Fruit fly (Drosophila melanogaster) whole organism, pupa: ENCODE measurements around the gene Gem2.
A peak's percentile ranks its signal among the peaks of the same experiment; 100 is the strongest.

Experiments used
- CG10348 ChIP-seq: fragments of 200-800 bp; sonication (Bioruptor generic); IDR thresholded peaks from 2 replicates; pipeline ENCODE4 v1.3.6; 2022; ENCODE audit warnings: missing biosample characterization, missing genetic modification characterization
- CG12605 ChIP-seq: fragments of 200-800 bp; sonication (Bioruptor generic); IDR thresholded peaks from 2 replicates; pipeline ENCODE4 v1.3.6; 2022; ENCODE audit warnings: missing biosample characterization, missing genetic modification characterization
- CG13204 ChIP-seq: fragments of 200-800 bp; sonication (Bioruptor generic); optimal IDR thresholded peaks from 2 replicates; lab custom pipeline; 2018; ENCODE audit warnings: missing biosample characterization, mild to moderate bottlenecking, missing genetic modification characterization, moderate library complexity
- CG14655 ChIP-seq: fragments of 200-800 bp; sonication (Bioruptor generic); optimal IDR thresholded peaks from 3 replicates; lab custom pipeline; 2017; ENCODE audit warnings: mild to moderate bottlenecking, missing biosample characterization, missing genetic modification reagents, missing genetic modification characterization
- CG15710 ChIP-seq: fragments of 200-800 bp; sonication (Bioruptor generic); optimal IDR thresholded peaks from 2 replicates; lab custom pipeline; 2018; ENCODE audit warnings: missing biosample characterization, mild to moderate bottlenecking, missing genetic modification characterization, moderate library complexity
- CG17806 ChIP-seq: fragments of 200-800 bp; sonication (Bioruptor generic); optimal IDR thresholded peaks from 2 replicates; lab custom pipeline; 2018; ENCODE audit warnings: missing biosample characterization, mild to moderate bottlenecking, missing genetic modification characterization, moderate library complexity
- CG32121 ChIP-seq: fragments of 200-800 bp; sonication (Bioruptor generic); IDR thresholded peaks from 2 replicates; pipeline ENCODE4 v1.3.6; 2022; ENCODE audit warnings: missing biosample characterization, missing genetic modification characterization
- CG34367 ChIP-seq: fragments of 200-800 bp; sonication (Bioruptor generic); optimal IDR thresholded peaks from 2 replicates; lab custom pipeline; 2018; ENCODE audit warnings: missing biosample characterization, mild to moderate bottlenecking, missing genetic modification characterization
- CG4496 ChIP-seq: fragments of 200-800 bp; sonication (Bioruptor generic); IDR thresholded peaks from 3 replicates; pipeline ENCODE4 v1.3.6; 2022; ENCODE audit warnings: missing biosample characterization, missing genetic modification characterization
- CG8159 ChIP-seq: fragments of 200-800 bp; sonication (Bioruptor generic); optimal IDR thresholded peaks from 3 replicates; lab custom pipeline; 2018; ENCODE audit warnings: missing biosample characterization, mild to moderate bottlenecking, missing genetic modification characterization, moderate library complexity
- CG8301 ChIP-seq: fragments of 200-800 bp; sonication (Bioruptor generic); optimal IDR thresholded peaks from 2 replicates; lab custom pipeline; 2018; ENCODE audit warnings: missing biosample characterization, mild to moderate bottlenecking, missing genetic modification characterization
- CG9948 ChIP-seq: fragments of 200-800 bp; sonication (Bioruptor generic); optimal IDR thresholded peaks from 2 replicates; lab custom pipeline; 2018; ENCODE audit warnings: missing biosample characterization, mild to moderate bottlenecking, missing genetic modification characterization, moderate library complexity
- D1 ChIP-seq: fragments of 200-800 bp; sonication (Bioruptor generic); optimal IDR thresholded peaks from 2 replicates; lab custom pipeline; 2018; ENCODE audit warnings: missing biosample characterization, mild to moderate bottlenecking, missing genetic modification characterization, moderate library complexity
- EcR ChIP-seq: fragments of 200-800 bp; sonication (Bioruptor generic); optimal IDR thresholded peaks from 3 replicates; lab custom pipeline; 2019; ENCODE audit warnings: missing biosample characterization, missing genetic modification characterization, mild to moderate bottlenecking, moderate library complexity, missing genetic modification reagents
- Ets98B ChIP-seq: fragments of 200-800 bp; sonication (Bioruptor generic); IDR thresholded peaks from 2 replicates; pipeline ENCODE4 v1.3.6; 2022; ENCODE audit warnings: missing biosample characterization, missing genetic modification characterization
- Pif1A ChIP-seq: fragments of 200-800 bp; sonication (Bioruptor generic); optimal IDR thresholded peaks from 3 replicates; lab custom pipeline; 2016; ENCODE audit warnings: missing biosample characterization, missing genetic modification characterization
- Pif1B ChIP-seq: fragments of 200-800 bp; sonication (Bioruptor generic); optimal IDR thresholded peaks from 3 replicates; lab custom pipeline; 2016; ENCODE audit warnings: missing biosample characterization, missing genetic modification characterization
- Snoo ChIP-seq: fragments of 200-800 bp; sonication (Bioruptor generic); optimal IDR thresholded peaks from 3 replicates; lab custom pipeline; 2017; ENCODE audit warnings: missing biosample characterization, mild to moderate bottlenecking, missing genetic modification characterization, inconsistent platforms
- fd96Ca ChIP-seq: fragments of 200-800 bp; sonication (Bioruptor generic); IDR thresholded peaks from 3 replicates; pipeline ENCODE4 v1.3.6; 2022; ENCODE audit warnings: missing biosample characterization, missing genetic modification characterization
- gl ChIP-seq: fragments of 200-800 bp; sonication (Bioruptor generic); optimal IDR thresholded peaks from 2 replicates; lab custom pipeline; 2018; ENCODE audit warnings: missing biosample characterization, mild to moderate bottlenecking, missing genetic modification characterization
- rn ChIP-seq: fragments of 200-800 bp; sonication (Bioruptor generic); IDR thresholded peaks from 2 replicates; pipeline ENCODE4 v1.3.6; 2022; ENCODE audit warnings: missing biosample characterization, missing genetic modification characterization

Gem2 gene

DNA sequence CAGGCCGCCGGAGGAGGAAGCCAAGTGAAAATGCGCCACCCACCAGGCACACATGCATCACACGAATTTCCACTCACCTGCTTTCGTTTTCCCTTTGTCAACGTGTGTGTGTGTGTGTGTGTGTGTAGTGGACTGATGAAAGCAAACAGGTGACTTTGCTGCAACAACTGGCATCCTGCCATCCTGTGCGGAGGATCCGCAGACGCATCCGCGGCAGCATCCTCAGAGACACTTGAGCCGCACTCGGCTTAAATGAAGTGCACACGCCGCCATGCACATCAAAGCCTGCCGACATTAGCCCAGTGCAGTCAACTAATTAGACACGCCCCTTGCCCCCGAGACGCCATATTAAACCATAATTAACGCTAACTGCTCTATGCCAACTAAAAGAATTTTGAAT, 41.3 kb downstream of the Gem2 start:
- no peak for TF ChIP-seq CG34367 (tag; lab: Kevin White, UChicago)
- 0 out of 3 replicates have a peak, but pooled peaks have one; percentile 10 for TF ChIP-seq CG4496 (GFP tag; lab: Robert Waterston, UW)

DNA sequence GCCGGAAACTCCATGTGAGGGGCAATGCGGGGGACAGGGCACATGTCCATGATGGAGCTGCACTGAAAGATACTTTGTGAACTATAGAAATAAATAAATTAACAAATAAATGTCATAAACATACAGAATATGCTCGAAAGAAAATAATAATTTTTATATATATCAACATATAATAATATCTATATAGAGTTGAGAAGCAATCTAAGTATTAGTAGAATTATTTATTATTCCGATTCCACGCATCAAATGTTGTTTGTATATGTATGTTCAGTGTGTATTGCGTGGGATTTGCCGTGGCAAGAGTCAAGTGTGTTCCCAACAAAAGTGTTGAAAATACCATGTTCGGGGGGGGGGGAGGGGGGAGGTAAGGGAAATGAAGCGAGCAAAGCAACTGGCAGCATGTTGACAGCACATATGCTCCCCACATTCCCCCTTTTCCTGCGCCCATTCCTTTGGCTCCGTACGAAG, 43.3 kb downstream of the Gem2 start:
- peak; percentile 58 for TF ChIP-seq CG15710 (tag; lab: Kevin White, UChicago)
- TF ChIP-seq CG34367 (tag; lab: Kevin White, UChicago) = no peak
- TF ChIP-seq gl = no peak
- TF ChIP-seq Pif1B (GFP tag; lab: Kevin White, UChicago) = peak; percentile 12
- TF ChIP-seq CG17806 (tag; lab: Kevin White, UChicago) = peak; percentile 54
- TF ChIP-seq CG8159 (tag; lab: Kevin White, UChicago) = no peak
- peak; percentile 33 for TF ChIP-seq CG9948 (tag; lab: Kevin White, UChicago)
- TF ChIP-seq CG14655 (GFP tag; lab: Kevin White, UChicago) = peak; percentile 59
- TF ChIP-seq rn (GFP tag; lab: Robert Waterston, UW) = no peak

DNA sequence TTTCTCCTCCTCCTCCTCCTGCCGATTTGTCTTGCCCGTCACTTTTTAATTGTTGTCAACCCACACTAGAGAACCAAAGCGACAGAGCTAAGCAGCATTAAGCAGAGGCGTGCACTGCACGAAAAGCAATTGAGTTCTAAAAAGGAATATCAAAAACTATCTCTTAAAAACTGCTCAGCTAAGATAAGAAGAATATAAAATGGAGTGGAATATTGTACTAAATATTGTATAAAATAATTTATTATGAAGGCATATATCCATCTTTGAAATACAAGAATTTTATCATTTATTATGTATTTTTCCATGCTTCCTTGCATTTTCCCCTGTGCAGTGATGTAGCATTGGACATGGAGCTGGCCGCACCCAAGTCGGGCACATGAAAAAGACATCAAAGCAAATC, 45.1 kb downstream of the Gem2 start:
- TF ChIP-seq D1 = peak; percentile 46
- peak; percentile 71 for TF ChIP-seq CG17806 (tag; lab: Kevin White, UChicago)
- TF ChIP-seq CG9948 (tag; lab: Kevin White, UChicago) = peak; percentile 49
- no peak for TF ChIP-seq CG10348 (GFP tag; lab: Robert Waterston, UW)
- TF ChIP-seq CG4496 (GFP tag; lab: Robert Waterston, UW) = no peak
- TF ChIP-seq rn (GFP tag; lab: Robert Waterston, UW) = no peak
- peak; percentile 72 for TF ChIP-seq CG8159 (tag; lab: Kevin White, UChicago)
- no peak for TF ChIP-seq CG13204
- TF ChIP-seq CG12605 (GFP tag; lab: Robert Waterston, UW) = 0 out of 2 replicates have a peak, but pooled peaks have one; percentile 30
- no peak for TF ChIP-seq fd96Ca (GFP tag; lab: Robert Waterston, UW)
- TF ChIP-seq Ets98B (GFP tag; lab: Robert Waterston, UW) = peak; percentile 25; the same call in 1 of the 2 replicates
- TF ChIP-seq gl = no peak
- TF ChIP-seq CG32121 (GFP tag; lab: Robert Waterston, UW) = no peak; the same call in 1 of the 2 replicates
- no peak for TF ChIP-seq EcR (GFP tag; lab: Kevin White, UChicago)
- TF ChIP-seq Snoo = peak; percentile 31
- peak; percentile 37 for TF ChIP-seq Pif1A (GFP tag; lab: Kevin White, UChicago)
- peak; percentile 48 for TF ChIP-seq CG8301 (tag; lab: Kevin White, UChicago)
- TF ChIP-seq Pif1B (GFP tag; lab: Kevin White, UChicago) = peak; percentile 39
- peak; percentile 69 for TF ChIP-seq CG15710 (tag; lab: Kevin White, UChicago)
- TF ChIP-seq CG14655 (GFP tag; lab: Kevin White, UChicago) = peak; percentile 64
- TF ChIP-seq CG34367 (tag; lab: Kevin White, UChicago) = peak; percentile 51
- TF ChIP-seq, all 21 proteins: peak for 13

DNA sequence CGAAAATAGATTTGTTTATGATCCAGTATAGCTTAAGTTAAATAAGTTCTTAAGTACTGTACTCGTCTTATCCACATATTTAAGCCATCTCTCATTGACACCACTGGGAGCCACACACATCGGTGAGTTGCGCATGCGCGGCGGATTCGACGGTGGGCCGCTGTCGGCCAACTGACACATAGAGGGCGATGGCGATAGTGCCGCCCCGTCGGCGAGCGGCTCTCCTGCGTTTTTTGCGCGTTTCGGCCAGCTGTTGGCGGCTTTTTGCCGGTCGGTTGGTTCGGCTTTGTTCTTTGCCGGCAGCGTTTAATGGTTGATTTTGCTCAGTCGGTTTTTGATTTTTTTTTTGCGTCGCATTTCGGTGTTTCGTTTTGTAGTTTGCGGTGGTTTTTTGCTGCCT, 45.9 kb downstream of the Gem2 start:
- TF ChIP-seq CG8159 (tag; lab: Kevin White, UChicago) (no peak), CG13204 (peak; percentile 51), Pif1A (GFP tag; lab: Kevin White, UChicago) (no peak), rn (GFP tag; lab: Robert Waterston, UW) (no peak)

DNA sequence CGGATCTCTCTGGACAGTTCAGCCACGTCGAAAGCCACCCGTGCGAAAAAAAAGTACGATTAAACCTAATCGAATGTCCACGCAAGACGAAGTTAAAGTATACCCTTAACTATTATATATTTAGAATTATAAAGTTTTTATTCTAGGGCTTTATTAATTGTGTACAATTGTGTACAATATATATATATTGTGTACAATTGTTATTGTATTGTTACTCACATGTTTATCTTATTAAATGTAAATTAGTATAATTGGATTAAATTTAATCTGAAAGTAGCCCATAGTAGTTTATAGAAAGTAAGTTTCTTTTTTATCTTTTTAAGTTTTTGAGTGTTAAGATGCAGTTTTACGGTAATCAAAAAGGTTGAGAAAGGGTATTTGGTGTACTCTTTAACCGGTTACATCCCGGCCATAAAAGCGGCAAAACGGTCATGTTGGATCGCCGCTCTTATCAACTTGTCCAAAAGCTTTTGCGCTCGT, 46.8 kb downstream of the Gem2 start, which contains the start of gene CG43407:
TSS of gene CG43407 (minus strand) at position 51 of the 480 bp plus-strand sequence.
- TF ChIP-seq CG17806 (tag; lab: Kevin White, UChicago) (peak; percentile 26), CG12605 (GFP tag; lab: Robert Waterston, UW) (no peak), CG14655 (GFP tag; lab: Kevin White, UChicago) (peak; percentile 28), CG15710 (tag; lab: Kevin White, UChicago) (peak; percentile 57), CG8159 (tag; lab: Kevin White, UChicago) (peak; percentile 67), Snoo (no peak)

DNA sequence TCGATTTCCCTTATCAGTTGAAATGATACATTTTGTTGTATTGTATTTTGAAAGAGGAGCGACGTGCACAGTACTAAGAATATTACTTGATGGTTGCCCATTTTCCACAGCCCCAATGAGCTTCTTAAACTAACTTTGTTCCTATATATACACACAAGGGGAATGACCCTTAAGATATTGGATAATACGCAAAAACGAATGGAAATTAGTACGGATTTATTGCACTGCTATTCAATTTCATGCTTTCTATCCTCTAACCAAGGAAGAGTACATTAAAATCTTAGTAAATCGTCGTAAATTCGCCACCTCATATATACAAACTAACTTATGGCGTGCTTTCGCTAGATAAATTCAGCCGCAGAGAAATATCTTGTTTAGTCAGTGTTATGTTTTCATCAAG, 48.2 kb downstream of the Gem2 start, which contains the start of gene Acp76A:
TSS of gene Acp76A (minus strand) at position 101 of the 400 bp plus-strand sequence.
- TF ChIP-seq Ets98B (GFP tag; lab: Robert Waterston, UW) (no peak), CG13204 (no peak), rn (GFP tag; lab: Robert Waterston, UW) (no peak), CG34367 (tag; lab: Kevin White, UChicago) (no peak), Pif1B (GFP tag; lab: Kevin White, UChicago) (no peak)
